Worm (Caenorhabditis elegans) whole organism, late embryonic: ENCODE measurements around the gene F07F6.2.

Source experiments
- C38D4.7 ChIP-seq: fragments of 200-800 bp; sonication (Bioruptor generic); optimal IDR thresholded peaks from 2 replicates; lab custom pipeline; 2018; ENCODE audit warnings: mild to moderate bottlenecking, missing genetic modification characterization, moderate library complexity, missing compliant biosample characterization
- K02D7.2 ChIP-seq: sonication (generic microtip); optimal IDR thresholded peaks from 2 replicates; lab custom pipeline; 2017; ENCODE audit warnings: mild to moderate bottlenecking, missing genetic modification characterization, missing compliant biosample characterization
- K09A11.1 ChIP-seq: sonication (generic microtip); optimal IDR thresholded peaks from 2 replicates; lab custom pipeline; 2017; ENCODE audit warnings: antibody characterized with exemption, mild to moderate bottlenecking, missing genetic modification characterization, missing compliant biosample characterization; ENCODE audit not compliant: insufficient read depth
- T23F11.4 ChIP-seq: fragments of 200-800 bp; sonication (Bioruptor generic); optimal IDR thresholded peaks from 2 replicates; lab custom pipeline; 2018; ENCODE audit warnings: mild to moderate bottlenecking, missing genetic modification characterization, missing compliant biosample characterization
- Y22D7AL.16 ChIP-seq: sonication (generic microtip); optimal IDR thresholded peaks from 2 replicates; lab custom pipeline; 2016; ENCODE audit warnings: missing genetic modification characterization, missing compliant biosample characterization
- ahr-1 ChIP-seq: sonication (generic microtip); optimal IDR thresholded peaks from 2 replicates; lab custom pipeline; 2016; ENCODE audit warnings: missing genetic modification characterization, missing compliant biosample characterization
- ceh-14 ChIP-seq: sonication (generic microtip); optimal IDR thresholded peaks from 2 replicates; lab custom pipeline; 2016; ENCODE audit warnings: missing genotype, missing genetic modification characterization, missing compliant biosample characterization
- ceh-18 ChIP-seq: sonication (generic microtip); optimal IDR thresholded peaks from 2 replicates; lab custom pipeline; 2016; ENCODE audit warnings: missing genetic modification characterization, missing compliant biosample characterization
- ceh-2 ChIP-seq: sonication (generic microtip); optimal IDR thresholded peaks from 2 replicates; lab custom pipeline; 2016; ENCODE audit warnings: missing genotype, missing genetic modification characterization, missing compliant biosample characterization
- ceh-22 ChIP-seq: sonication (generic microtip); optimal IDR thresholded peaks from 2 replicates; lab custom pipeline; 2017; ENCODE audit warnings: missing biosample characterization, missing genetic modification characterization
- ceh-30 ChIP-seq: fragments of 150-350 bp; optimal IDR thresholded peaks from 2 replicates; lab custom pipeline; 2014; ENCODE audit warnings: missing biosample characterization, missing genetic modification characterization
- ceh-31 ChIP-seq: sonication (generic microtip); optimal IDR thresholded peaks from 2 replicates; lab custom pipeline; 2016; ENCODE audit warnings: missing genetic modification characterization, missing compliant biosample characterization
- ceh-34 ChIP-seq: sonication (generic microtip); optimal IDR thresholded peaks from 2 replicates; lab custom pipeline; 2016; ENCODE audit warnings: mild to moderate bottlenecking, missing genetic modification characterization, missing compliant biosample characterization
- ceh-6 ChIP-seq: fragments of 200-800 bp; sonication (Bioruptor generic); optimal IDR thresholded peaks from 2 replicates; lab custom pipeline; 2018; ENCODE audit warnings: mild to moderate bottlenecking, missing genetic modification characterization, missing compliant biosample characterization
- che-1 ChIP-seq: sonication (generic microtip); optimal IDR thresholded peaks from 2 replicates; lab custom pipeline; 2016; ENCODE audit warnings: mild to moderate bottlenecking, missing genetic modification characterization, missing compliant biosample characterization
- elt-2 ChIP-seq: sonication (generic microtip); optimal IDR thresholded peaks from 2 replicates; lab custom pipeline; 2016; ENCODE audit warnings: missing genetic modification reagents, missing genetic modification characterization, missing compliant biosample characterization
- ets-4 ChIP-seq: sonication (generic microtip); optimal IDR thresholded peaks from 2 replicates; lab custom pipeline; 2016; ENCODE audit warnings: missing genetic modification characterization, missing compliant biosample characterization
- fkh-10 ChIP-seq: fragments of 150-350 bp; optimal IDR thresholded peaks from 2 replicates; lab custom pipeline; 2014; ENCODE audit warnings: missing biosample characterization, missing genetic modification reagents, missing genetic modification characterization
- gmeb-2 ChIP-seq: sonication (generic microtip); optimal IDR thresholded peaks from 2 replicates; lab custom pipeline; 2016; ENCODE audit warnings: missing genetic modification characterization, inconsistent platforms, missing compliant biosample characterization
- hlh-30 ChIP-seq: sonication (generic microtip); optimal IDR thresholded peaks from 2 replicates; lab custom pipeline; 2017; ENCODE audit warnings: antibody characterized with exemption, missing genetic modification characterization, missing compliant biosample characterization; ENCODE audit not compliant: insufficient read depth
- hlh-6 ChIP-seq: sonication (generic microtip); optimal IDR thresholded peaks from 2 replicates; lab custom pipeline; 2016; ENCODE audit warnings: missing genotype, missing genetic modification characterization, missing compliant biosample characterization
- hlh-8 ChIP-seq: sonication (generic microtip); optimal IDR thresholded peaks from 2 replicates; lab custom pipeline; 2016; ENCODE audit warnings: missing genotype, missing genetic modification characterization, missing compliant biosample characterization
- lim-6 ChIP-seq: sonication (generic microtip); optimal IDR thresholded peaks from 2 replicates; lab custom pipeline; 2016; ENCODE audit warnings: missing genetic modification characterization, missing compliant biosample characterization
- lin-11 ChIP-seq: fragments of 200-800 bp; sonication (Bioruptor generic); optimal IDR thresholded peaks from 2 replicates; lab custom pipeline; 2018; ENCODE audit warnings: mild to moderate bottlenecking, missing genetic modification characterization, missing compliant biosample characterization
- nfya-1 ChIP-seq: sonication (generic microtip); optimal IDR thresholded peaks from 2 replicates; lab custom pipeline; 2017; ENCODE audit warnings: missing genetic modification characterization, mild to moderate bottlenecking, missing compliant biosample characterization, antibody characterized with exemption, moderate library complexity
- nhr-11 ChIP-seq: fragments of 150-350 bp; optimal IDR thresholded peaks from 2 replicates; lab custom pipeline; 2014; ENCODE audit warnings: missing biosample characterization, missing genetic modification characterization
- pha-2 ChIP-seq: sonication (generic microtip); optimal IDR thresholded peaks from 2 replicates; lab custom pipeline; 2017; ENCODE audit warnings: mild to moderate bottlenecking, missing genetic modification characterization, missing compliant biosample characterization
- ref-2 ChIP-seq: sonication (generic microtip); optimal IDR thresholded peaks from 2 replicates; lab custom pipeline; 2016; ENCODE audit warnings: missing genetic modification characterization, missing compliant biosample characterization
- rnt-1 ChIP-seq: sonication (generic microtip); optimal IDR thresholded peaks from 2 replicates; lab custom pipeline; 2016; ENCODE audit warnings: missing genetic modification characterization, missing compliant biosample characterization
- sdc-2 ChIP-seq: sonication (generic microtip); optimal IDR thresholded peaks from 2 replicates; lab custom pipeline; 2016; ENCODE audit warnings: missing genotype, missing genetic modification characterization, missing compliant biosample characterization
- tbx-2 ChIP-seq: sonication (generic microtip); optimal IDR thresholded peaks from 2 replicates; lab custom pipeline; 2016; ENCODE audit warnings: missing genetic modification characterization, missing compliant biosample characterization
- unc-55 ChIP-seq: sonication (generic microtip); optimal IDR thresholded peaks from 2 replicates; lab custom pipeline; 2017; ENCODE audit warnings: missing biosample characterization, missing genetic modification reagents, missing genetic modification characterization

The F07F6.2 gene

DNA sequence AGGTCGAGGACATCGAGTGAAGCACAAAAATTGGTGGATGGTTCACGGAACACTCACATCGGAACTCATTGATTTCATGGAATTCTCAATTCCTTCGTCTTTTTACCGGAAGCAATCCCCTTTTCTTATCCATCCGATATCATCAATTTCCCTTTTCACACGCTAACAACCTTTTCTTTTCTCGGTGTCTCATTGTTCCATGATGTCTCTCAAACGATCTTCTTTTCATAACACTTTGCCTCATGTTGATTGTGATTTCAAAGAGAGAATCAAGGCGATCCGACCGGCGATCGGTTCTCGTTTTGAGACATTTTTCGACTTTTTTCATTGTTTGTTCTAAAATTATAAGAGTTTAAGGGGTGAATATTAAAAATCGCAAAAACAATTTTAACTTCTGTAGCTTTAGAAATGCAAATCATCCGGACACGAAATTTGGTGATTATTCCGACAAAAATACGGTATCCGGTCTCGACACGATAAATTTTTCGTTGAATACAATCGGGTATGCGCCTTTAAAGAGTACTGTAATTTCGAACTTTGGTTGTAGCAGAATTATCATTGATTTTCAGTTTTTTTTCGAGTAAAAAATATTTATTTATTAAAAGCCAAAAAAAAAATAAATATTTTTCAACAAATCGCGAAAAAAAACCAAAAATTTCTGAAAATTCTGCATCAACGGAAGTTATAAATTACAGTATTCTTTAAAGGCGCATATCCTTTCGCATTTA, 28.8 kb downstream of the F07F6.2 start:
- TF ChIP-seq che-1 (tag; lab: Kevin White, UChicago) (no peak), hlh-8 (no peak), ceh-2 (tag; lab: Kevin White, UChicago) (no peak), Y22D7AL.16 (tag; lab: Kevin White, UChicago) (no peak), lim-6 (no peak), sdc-2 (no peak), pha-2 (no peak), lin-11 (tag; lab: Kevin White, UChicago) (no peak), ceh-18 (tag; lab: Kevin White, UChicago) (no peak), K02D7.2 (no peak), T23F11.4 (no peak), ahr-1 (no peak), elt-2 (no peak), ceh-14 (no peak), ref-2 (tag; lab: Kevin White, UChicago) (no peak)

ce11 chrII:5459534-5459933, 29.5 kb downstream of the F07F6.2 start:
- TF ChIP-seq lim-6 (no peak), C38D4.7 (GFP tag; lab: Kevin White, UChicago) (no peak), ets-4 (tag; lab: Kevin White, UChicago) (no peak), fkh-10 (GFP tag; lab: Kevin White, UChicago) (no peak), ceh-6 (GFP tag; lab: Kevin White, UChicago) (no peak), elt-2 (peak; percentile 42)

ce11 chrII:5460911-5461310, 30.9 kb downstream of the F07F6.2 start:
- TF ChIP-seq rnt-1 (tag; lab: Kevin White, UChicago), result peak; percentile 9
- no peak for TF ChIP-seq gmeb-2
- no peak for TF ChIP-seq hlh-6 (tag; lab: Kevin White, UChicago)
- no peak for TF ChIP-seq lim-6
- TF ChIP-seq C38D4.7 (GFP tag; lab: Kevin White, UChicago), result no peak
- peak; percentile 2 for TF ChIP-seq ceh-31 (tag; lab: Kevin White, UChicago)
- TF ChIP-seq ceh-22 (tag; lab: Kevin White, UChicago), result no peak
- TF ChIP-seq elt-2, result peak; percentile 34
- TF ChIP-seq fkh-10 (GFP tag; lab: Kevin White, UChicago), result no peak
- TF ChIP-seq unc-55 (GFP tag; lab: Kevin White, UChicago), result peak; percentile 37
- TF ChIP-seq sdc-2, result no peak
- peak; percentile 7 for TF ChIP-seq hlh-30 (tag; lab: Kevin White, UChicago)
- peak; percentile 19 for TF ChIP-seq tbx-2
- no peak for TF ChIP-seq nhr-11 (tag; lab: Kevin White, UChicago)
- TF ChIP-seq nfya-1, result no peak
- TF ChIP-seq ceh-34 (tag; lab: Kevin White, UChicago), result peak; percentile 30

DNA sequence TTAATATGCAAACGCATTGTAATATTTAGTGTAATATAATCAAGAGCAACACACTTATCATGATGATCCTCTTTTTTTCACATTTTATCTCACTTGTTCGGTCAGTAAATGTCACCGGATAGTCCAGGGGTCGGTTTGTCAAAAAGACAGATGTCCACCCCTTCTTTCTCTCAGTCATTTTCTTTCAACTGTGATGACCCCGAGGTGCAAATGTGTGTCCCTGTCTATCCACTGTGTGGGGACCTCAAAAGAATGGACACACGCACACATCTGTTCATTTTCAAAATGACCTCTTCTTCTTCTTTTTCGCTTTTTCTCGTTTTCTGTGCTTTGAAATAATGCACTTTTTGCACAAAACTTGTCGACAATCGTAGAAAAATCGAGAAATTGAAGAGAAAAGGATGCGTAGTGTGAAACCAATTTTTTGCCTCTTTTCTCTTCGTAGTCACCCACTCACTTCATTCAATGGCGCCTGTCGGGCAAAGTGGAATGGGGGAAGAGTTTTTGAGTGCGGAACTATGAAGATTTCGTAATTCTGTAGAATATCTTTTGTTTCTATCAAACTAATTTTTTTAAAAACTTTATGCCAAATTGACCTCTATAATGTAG, 33.8 kb downstream of the F07F6.2 start:
- TF ChIP-seq ceh-30 (tag; lab: Kevin White, UChicago), result no peak
- peak; percentile 34 for TF ChIP-seq unc-55 (GFP tag; lab: Kevin White, UChicago)

ce11 chrII:5465729-5466408, 35.9 kb downstream of the F07F6.2 start, which contains the start of gene clr-1:
Gene clr-1, plus strand, starts transcription at chrII:5466358.
- TF ChIP-seq K09A11.1 (no peak), unc-55 (GFP tag; lab: Kevin White, UChicago) (peak; percentile 48)
- TF ChIP-seq, all 69 proteins: peak for 1
